Worm (Caenorhabditis elegans) whole organism, mixed stage, embryonic: Measurements from ENCODE around the gene gcst-1.
A peak's percentile ranks its signal among the peaks of the same experiment; 100 is the strongest.
"Not testable (repeated sequence)": the region's sequence is repeated elsewhere in the genome, so short reads cannot be mapped to it uniquely, and the experiment has no call there.

Experiments used
- M03D4.4 ChIP-seq: sonication (generic microtip); optimal IDR thresholded peaks from 2 replicates; lab custom pipeline; 2017; ENCODE audit warnings: mild to moderate bottlenecking, missing genetic modification characterization, missing compliant biosample characterization
- bed-3 ChIP-seq: fragments of 200-800 bp; sonication (Bioruptor generic); optimal IDR thresholded peaks from 3 replicates; lab custom pipeline; 2018; ENCODE audit warnings: mild to moderate bottlenecking, missing genetic modification characterization, moderate library complexity, missing compliant biosample characterization
- blmp-1 ChIP-seq: fragments of 150-350 bp; optimal IDR thresholded peaks from 2 replicates; lab custom pipeline; 2014; ENCODE audit warnings: missing biosample characterization, missing genetic modification characterization
- ceh-39 ChIP-seq: fragments of 150-350 bp; optimal IDR thresholded peaks from 2 replicates; lab custom pipeline; 2014; ENCODE audit warnings: missing biosample characterization, missing genetic modification characterization
- ceh-83 ChIP-seq: fragments of 200-800 bp; sonication (Bioruptor generic); optimal IDR thresholded peaks from 2 replicates; lab custom pipeline; 2018; ENCODE audit warnings: mild to moderate bottlenecking, missing genetic modification characterization, missing compliant biosample characterization
- ces-1 ChIP-seq: fragments of 150-350 bp; optimal IDR thresholded peaks from 2 replicates; lab custom pipeline; 2014; ENCODE audit warnings: missing biosample characterization, missing genetic modification reagents, missing genetic modification characterization
- cnd-1 ChIP-seq: fragments of 200-800 bp; sonication (Bioruptor generic); optimal IDR thresholded peaks from 2 replicates; lab custom pipeline; 2018; ENCODE audit warnings: mild to moderate bottlenecking, missing genetic modification characterization, missing compliant biosample characterization
- drap-1 ChIP-seq: fragments of 200-800 bp; sonication (Bioruptor generic); optimal IDR thresholded peaks from 3 replicates; lab custom pipeline; 2018; ENCODE audit warnings: mild to moderate bottlenecking, missing genetic modification characterization, missing compliant biosample characterization
- elt-1 ChIP-seq: sonication (generic microtip); optimal IDR thresholded peaks from 2 replicates; lab custom pipeline; 2017; ENCODE audit warnings: missing genetic modification characterization, mild to moderate bottlenecking, missing compliant biosample characterization, antibody characterized with exemption, moderate library complexity, borderline replicate concordance; ENCODE audit not compliant: insufficient read depth
- elt-3 ChIP-seq: fragments of 150-350 bp; optimal IDR thresholded peaks from 2 replicates; lab custom pipeline; 2014; ENCODE audit warnings: missing biosample characterization, missing genetic modification characterization
- flh-1 ChIP-seq: fragments of 200-800 bp; sonication (Bioruptor generic); optimal IDR thresholded peaks from 2 replicates; lab custom pipeline; 2018; ENCODE audit warnings: mild to moderate bottlenecking, missing genetic modification characterization, moderate library complexity, missing compliant biosample characterization
- hlh-1 ChIP-seq: fragments of 150-350 bp; optimal IDR thresholded peaks from 2 replicates; lab custom pipeline; 2014; ENCODE audit warnings: missing biosample characterization, missing genetic modification reagents, missing genetic modification characterization
- lsy-2 ChIP-seq: fragments of 150-350 bp; optimal IDR thresholded peaks from 2 replicates; lab custom pipeline; 2014; ENCODE audit warnings: missing biosample characterization, missing genetic modification characterization
- mab-5 ChIP-seq: fragments of 150-350 bp; optimal IDR thresholded peaks from 2 replicates; lab custom pipeline; 2014; ENCODE audit warnings: missing biosample characterization, missing genetic modification characterization
- mep-1 ChIP-seq: fragments of 150-350 bp; optimal IDR thresholded peaks from 2 replicates; lab custom pipeline; 2017; ENCODE audit warnings: missing biosample characterization, missing genetic modification reagents, missing genetic modification characterization, inconsistent platforms
- mls-2 ChIP-seq: sonication (generic microtip); optimal IDR thresholded peaks from 2 replicates; lab custom pipeline; 2016; ENCODE audit warnings: mild to moderate bottlenecking, missing genetic modification characterization, moderate library complexity, missing compliant biosample characterization
- nhr-12 ChIP-seq: fragments of 150-350 bp; optimal IDR thresholded peaks from 2 replicates; lab custom pipeline; 2014; ENCODE audit warnings: missing biosample characterization, missing genetic modification characterization
- nhr-2 ChIP-seq: fragments of 150-350 bp; optimal IDR thresholded peaks from 2 replicates; lab custom pipeline; 2014; ENCODE audit warnings: missing biosample characterization, missing genetic modification characterization
- nhr-237 ChIP-seq: fragments of 150-350 bp; optimal IDR thresholded peaks from 2 replicates; lab custom pipeline; 2014; ENCODE audit warnings: missing biosample characterization, missing genetic modification characterization
- nhr-28 ChIP-seq: fragments of 150-350 bp; optimal IDR thresholded peaks from 2 replicates; lab custom pipeline; 2014; ENCODE audit warnings: missing biosample characterization, missing genetic modification characterization
- nhr-76 ChIP-seq: sonication (generic microtip); optimal IDR thresholded peaks from 2 replicates; lab custom pipeline; 2017; ENCODE audit warnings: missing biosample characterization, missing genetic modification characterization
- pha-4 ChIP-seq: fragments of 150-350 bp; optimal IDR thresholded peaks from 2 replicates; lab custom pipeline; 2018; ENCODE audit warnings: missing biosample characterization, missing genetic modification reagents, missing genetic modification characterization
- sem-2 ChIP-seq: fragments of 200-800 bp; sonication (Bioruptor generic); optimal IDR thresholded peaks from 2 replicates; lab custom pipeline; 2018; ENCODE audit warnings: mild to moderate bottlenecking, missing genetic modification characterization, missing compliant biosample characterization
- snpc-4 ChIP-seq: fragments of 150-350 bp; optimal IDR thresholded peaks from 2 replicates; lab custom pipeline; 2014; ENCODE audit warnings: missing biosample characterization, missing genetic modification characterization
- sptf-1 ChIP-seq: sonication (generic microtip); optimal IDR thresholded peaks from 2 replicates; lab custom pipeline; 2017; ENCODE audit warnings: mild to moderate bottlenecking, missing genetic modification characterization, moderate library complexity, missing compliant biosample characterization
- tbx-8 ChIP-seq: fragments of 200-800 bp; sonication (Bioruptor generic); optimal IDR thresholded peaks from 2 replicates; lab custom pipeline; 2018; ENCODE audit warnings: mild to moderate bottlenecking, missing genetic modification characterization, moderate library complexity, missing compliant biosample characterization
- unc-120 ChIP-seq: sonication (generic microtip); optimal IDR thresholded peaks from 2 replicates; lab custom pipeline; 2017; ENCODE audit warnings: missing genetic modification characterization, missing compliant biosample characterization; ENCODE audit not compliant: poor library complexity, severe bottlenecking
- unc-39 ChIP-seq: fragments of 150-350 bp; optimal IDR thresholded peaks from 2 replicates; lab custom pipeline; 2014; ENCODE audit warnings: missing biosample characterization, missing genetic modification characterization
- unc-62 ChIP-seq: fragments of 150-350 bp; optimal IDR thresholded peaks from 2 replicates; lab custom pipeline; 2014; ENCODE audit warnings: missing biosample characterization, missing genetic modification reagents, missing genetic modification characterization
- zip-8 ChIP-seq: fragments of 150-350 bp; optimal IDR thresholded peaks from 2 replicates; lab custom pipeline; 2014; ENCODE audit warnings: missing biosample characterization, missing genetic modification characterization
- ztf-11 ChIP-seq: fragments of 150-350 bp; optimal IDR thresholded peaks from 2 replicates; lab custom pipeline; 2014; ENCODE audit warnings: missing biosample characterization, missing genetic modification characterization

Gene gcst-1

ce11 chrV:5712652-5713051, at the start of gene gcst-1:
Gene gcst-1, plus strand, starts transcription at chrV:5712928.
- no peak for TF ChIP-seq ceh-83 (GFP tag; lab: Kevin White, UChicago)
- TF ChIP-seq cnd-1 (tag; lab: Kevin White, UChicago): no peak
- TF ChIP-seq sptf-1: no peak
- TF ChIP-seq hlh-1 (tag; lab: Kevin White, UChicago): no peak
- no peak for TF ChIP-seq flh-1 (GFP tag; lab: Kevin White, UChicago)
- TF ChIP-seq nhr-12 (tag; lab: Kevin White, UChicago): no peak
- TF ChIP-seq elt-3 (tag; lab: Kevin White, UChicago): no peak
- no peak for TF ChIP-seq unc-39 (tag; lab: Kevin White, UChicago)
- TF ChIP-seq ztf-11 (tag; lab: Kevin White, UChicago): no peak
- TF ChIP-seq nhr-76 (tag; lab: Kevin White, UChicago): no peak
- TF ChIP-seq, all 35 proteins: peak for 0

DNA sequence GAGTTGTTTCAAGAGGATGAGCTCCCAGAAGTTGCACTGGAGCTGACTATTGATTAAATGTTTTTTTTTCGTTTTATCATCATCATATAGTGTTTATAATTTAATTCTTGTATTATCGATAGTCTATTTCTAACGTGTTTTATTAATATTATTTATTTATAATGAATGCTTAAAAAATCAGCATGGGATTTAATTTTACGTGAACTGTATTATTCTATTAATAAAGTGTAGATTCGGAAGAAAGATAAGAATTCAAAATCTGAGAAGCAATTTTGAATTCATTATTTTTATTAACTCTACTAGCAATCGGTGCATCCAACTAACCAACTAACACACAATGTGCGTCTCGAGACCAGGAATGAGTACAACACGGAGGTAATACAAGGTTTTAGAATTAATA, 49.4 kb upstream of the gcst-1 start, which contains the start of gene C14C11.1:
C14C11.1 (plus strand) TSS at position 301 of the 400 bp plus-strand sequence.
- not testable (repeated sequence) for TF ChIP-seq bed-3 (GFP tag; lab: Kevin White, UChicago); flh-1 (GFP tag; lab: Kevin White, UChicago); ceh-39 (tag; lab: Kevin White, UChicago)

ce11 chrV:5666036-5666729, 46.5 kb upstream of the gcst-1 start, which contains the start of gene C14C11.7:
Gene C14C11.7, minus strand, starts transcription at chrV:5666086.
- no peak for TF ChIP-seq elt-1
- TF ChIP-seq blmp-1: no peak
- TF ChIP-seq pha-4 (tag; lab: Kevin White, UChicago): no peak
- no peak for TF ChIP-seq ceh-39 (tag; lab: Kevin White, UChicago)
- no peak for TF ChIP-seq mep-1
- no peak for TF ChIP-seq lsy-2 (tag; lab: Kevin White, UChicago)
- TF ChIP-seq flh-1 (GFP tag; lab: Kevin White, UChicago): no peak
- no peak for TF ChIP-seq tbx-8
- TF ChIP-seq elt-3 (tag; lab: Kevin White, UChicago): no peak
- no peak for TF ChIP-seq ceh-83 (GFP tag; lab: Kevin White, UChicago)
- TF ChIP-seq sptf-1: no peak
- no peak for TF ChIP-seq nhr-2 (tag; lab: Kevin White, UChicago)
- no peak for TF ChIP-seq drap-1 (GFP tag; lab: Kevin White, UChicago)
- no peak for TF ChIP-seq zip-8 (tag; lab: Kevin White, UChicago)
- no peak for TF ChIP-seq mab-5 (tag; lab: Kevin White, UChicago)
- no peak for TF ChIP-seq nhr-28 (tag; lab: Kevin White, UChicago)
- TF ChIP-seq ces-1: no peak

ce11 chrV:5667337-5667736, 45.4 kb upstream of the gcst-1 start:
- TF ChIP-seq sem-2 (GFP tag; lab: Kevin White, UChicago) (no peak), elt-1 (no peak), lsy-2 (tag; lab: Kevin White, UChicago) (no peak), zip-8 (tag; lab: Kevin White, UChicago) (no peak), mep-1 (no peak), nhr-12 (tag; lab: Kevin White, UChicago) (no peak), nhr-2 (tag; lab: Kevin White, UChicago) (no peak), ces-1 (no peak), nhr-237 (tag; lab: Kevin White, UChicago) (no peak), mab-5 (tag; lab: Kevin White, UChicago) (no peak), M03D4.4 (tag; lab: Kevin White, UChicago) (no peak)

DNA sequence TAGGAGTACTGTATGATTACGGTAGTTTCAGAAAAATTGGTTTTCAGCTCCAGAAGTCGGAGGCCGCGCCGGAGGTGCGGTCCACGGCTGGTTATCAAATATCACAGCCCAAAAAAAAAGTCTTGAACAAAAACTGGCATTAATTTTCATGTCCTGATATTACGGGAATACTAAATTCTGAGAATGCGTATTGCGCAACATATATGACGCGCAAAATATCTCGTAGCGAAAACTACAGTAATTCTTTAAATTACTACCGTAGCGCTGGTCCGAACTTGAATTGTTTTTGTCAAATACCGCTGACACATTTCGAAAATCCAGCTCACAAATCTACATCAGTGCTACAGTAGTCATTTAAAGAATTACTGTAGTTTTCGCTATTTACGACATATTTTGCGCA, 43.8 kb upstream of the gcst-1 start:
- TF ChIP-seq zip-8 (tag; lab: Kevin White, UChicago) (peak; percentile 74), mls-2 (no peak)

DNA sequence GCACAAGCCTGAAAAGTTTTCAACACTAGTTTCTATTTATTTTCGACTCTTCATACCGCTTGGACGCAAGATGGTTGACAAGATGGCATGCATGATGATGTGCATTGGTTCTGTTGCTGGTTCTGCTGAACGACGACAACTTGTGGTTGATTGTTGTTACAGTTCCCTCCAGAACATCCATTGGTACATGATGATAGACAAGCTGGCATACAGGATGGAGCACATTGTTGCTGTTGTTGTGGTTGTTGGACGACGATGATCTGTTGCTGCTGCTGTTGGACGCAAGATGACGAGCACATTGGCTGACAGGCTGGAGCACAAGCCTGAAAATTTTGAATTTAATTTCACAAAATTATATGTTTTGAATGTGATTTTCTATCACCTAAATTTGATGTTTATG, 40.5 kb upstream of the gcst-1 start:
- TF ChIP-seq unc-120 (tag; lab: Kevin White, UChicago) (no peak), elt-1 (no peak), nhr-28 (tag; lab: Kevin White, UChicago) (no peak), mls-2 (no peak), mab-5 (tag; lab: Kevin White, UChicago) (no peak), elt-3 (tag; lab: Kevin White, UChicago) (no peak), snpc-4 (no peak), unc-62 (GFP tag; lab: Kevin White, UChicago) (no peak), lsy-2 (tag; lab: Kevin White, UChicago) (no peak), cnd-1 (tag; lab: Kevin White, UChicago) (no peak), tbx-8 (no peak), nhr-76 (tag; lab: Kevin White, UChicago) (no peak), sem-2 (GFP tag; lab: Kevin White, UChicago) (no peak)
